Worm (Caenorhabditis elegans): ENCODE data around the gene fbxa-128.

fbxa-128 gene

ce11 chrIII:11107327-11107726, 31.6 kb downstream of the fbxa-128 start:
- peak; percentile 60 for TF ChIP-seq attf-3 (GFP tag; conservative IDR thresholded peaks at IDR 0.05)
- TF ChIP-seq him-1 (tag; optimal IDR thresholded peaks at IDR 0.05) = no peak

DNA sequence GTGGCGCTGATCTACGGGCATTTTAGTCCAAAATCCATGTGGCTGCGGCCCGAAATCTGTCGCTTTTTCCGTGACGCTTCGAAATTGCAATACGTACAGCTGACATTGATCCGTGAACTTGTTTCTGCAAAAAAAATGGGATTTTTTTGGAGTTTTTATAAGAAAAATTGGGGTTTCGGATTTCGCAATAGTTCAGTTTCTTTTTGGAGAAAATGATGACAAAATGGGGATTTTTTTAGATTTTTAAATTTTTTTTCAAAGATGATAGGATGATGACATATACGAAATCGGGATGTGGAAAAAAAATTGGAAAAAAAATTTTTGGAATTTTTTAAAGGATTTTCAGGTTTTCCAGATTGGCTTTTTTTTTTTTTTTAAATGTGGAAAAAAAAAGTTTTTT, 37.7 kb downstream of the fbxa-128 start:
- no peak for TF ChIP-seq cebp-1 (GFP tag; IDR thresholded peaks at IDR 0.05)
- TF ChIP-seq cebp-1 (tag; optimal IDR thresholded peaks at IDR 0.05) = peak; percentile 91
- TF ChIP-seq dox-1 (GFP tag; IDR thresholded peaks at IDR 0.05) = no peak

DNA sequence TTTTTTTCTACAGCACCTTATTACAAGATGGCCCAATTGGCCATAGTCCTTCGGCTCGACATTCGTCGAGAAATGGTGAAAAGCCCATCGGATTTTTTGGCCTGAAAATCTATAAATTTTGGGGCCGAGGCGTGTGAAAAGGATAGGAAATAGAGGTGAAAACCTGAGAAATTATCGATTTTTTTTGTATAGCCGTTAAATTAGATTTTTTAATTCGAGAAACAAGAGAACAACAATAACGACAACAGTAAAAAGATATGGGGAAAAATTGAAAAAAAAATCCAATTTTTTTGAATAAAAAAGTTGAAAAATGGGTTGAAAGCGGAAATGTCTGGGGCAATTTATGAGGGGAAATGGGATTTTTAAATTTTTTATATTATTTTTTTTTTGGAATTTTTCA, 39.0 kb downstream of the fbxa-128 start, which contains the start of gene hmt-1:
TSS of gene hmt-1 (minus strand) at position 101 of the 400 bp plus-strand sequence.
- TF ChIP-seq dpff-1 (tag; optimal IDR thresholded peaks at IDR 0.05) = no peak

DNA sequence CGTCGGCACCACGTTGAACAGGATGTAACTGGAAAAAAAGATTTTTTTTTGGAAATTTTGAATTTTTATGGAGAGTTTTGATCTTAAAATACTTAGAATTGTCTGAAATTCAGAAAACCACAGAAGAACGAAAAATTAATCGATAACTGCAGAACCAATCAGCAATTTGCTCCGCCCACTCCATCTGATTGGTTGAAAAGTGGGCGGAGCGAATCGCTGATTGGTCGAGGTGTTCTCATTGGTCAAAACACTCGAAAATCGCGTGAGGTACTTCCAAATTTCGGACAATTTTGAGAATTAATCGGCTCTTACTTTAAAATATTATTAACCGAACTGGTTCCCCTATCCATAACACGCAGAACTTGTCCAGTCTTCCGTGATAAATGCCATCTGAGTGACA, 43.2 kb downstream of the fbxa-128 start:
- no peak for TF ChIP-seq ztf-25 (GFP tag; IDR thresholded peaks at IDR 0.05)

DNA sequence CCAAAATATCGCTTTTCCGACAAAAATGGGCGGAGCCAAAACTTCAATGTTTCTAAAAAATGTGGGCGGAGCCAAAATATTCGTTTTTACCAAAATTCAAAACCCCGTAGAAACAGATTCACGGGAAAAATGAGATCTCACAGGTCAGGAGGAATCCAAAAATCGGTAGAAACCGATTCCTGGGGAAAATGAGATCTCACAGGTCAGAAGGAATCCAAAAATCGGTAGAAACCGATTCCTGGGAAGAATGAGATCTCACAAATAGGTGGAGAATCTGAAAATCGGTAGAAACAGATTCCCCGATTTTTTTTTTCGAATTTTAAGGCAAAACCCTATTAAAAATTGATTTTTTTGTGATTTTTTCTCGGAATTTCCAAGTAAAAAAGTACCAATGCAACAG, 45.4 kb downstream of the fbxa-128 start:
- TF ChIP-seq ceh-100 (GFP tag; IDR thresholded peaks at IDR 0.05) = peak; percentile 83
- no peak for TF ChIP-seq ztf-26 (tag; optimal IDR thresholded peaks at IDR 0.05)
- TF ChIP-seq unc-130 (GFP tag; optimal IDR thresholded peaks at IDR 0.05) = peak; percentile 72
- 0 out of 2 replicates have a peak, but pooled peaks have one; percentile 22 for TF ChIP-seq dox-1 (GFP tag; IDR thresholded peaks at IDR 0.05)
- peak; percentile 38 for TF ChIP-seq him-1 (tag; optimal IDR thresholded peaks at IDR 0.05)

ce11 chrIII:11091651-11092278, 47.1 kb downstream of the fbxa-128 start:
- TF ChIP-seq attf-3 (GFP tag; conservative IDR thresholded peaks at IDR 0.05) = peak; percentile 47
- TF ChIP-seq B0019.2 (GFP tag; conservative IDR thresholded peaks at IDR 0.05) = 0 out of 2 replicates have a peak, but pooled peaks have one; percentile 20
- peak; percentile 83 for TF ChIP-seq zim-3 (tag; optimal IDR thresholded peaks at IDR 0.05)
- no peak for TF ChIP-seq F23B12.7 (tag; optimal IDR thresholded peaks at IDR 0.05; ENCODE audit: insufficient read depth)
- TF ChIP-seq K11D2.4 (GFP tag; IDR thresholded peaks at IDR 0.05) = peak; percentile 54
- TF ChIP-seq madf-10 (tag; optimal IDR thresholded peaks at IDR 0.05) = peak; percentile 23
- TF ChIP-seq ets-4 (GFP tag; optimal IDR thresholded peaks at IDR 0.05) = no peak
- peak; percentile 42; the same call in 1 of the 2 replicates for TF ChIP-seq D2030.7 (GFP tag; IDR thresholded peaks at IDR 0.05)
- no peak for TF ChIP-seq snpc-4 (GFP tag; optimal IDR thresholded peaks at IDR 0.05)
- TF ChIP-seq snpc-4 (tag; optimal IDR thresholded peaks at IDR 0.05) = peak in 1 of 4 experiments; percentile 12
- TF ChIP-seq ceh-27 (GFP tag; optimal IDR thresholded peaks at IDR 0.05) = peak; percentile 41
- TF ChIP-seq K12H6.12 (tag; optimal IDR thresholded peaks at IDR 0.05) = peak; percentile 34
- no peak for TF ChIP-seq T26A5.8 (tag; optimal IDR thresholded peaks at IDR 0.05)
- 0 out of 2 replicates have a peak, but pooled peaks have one; percentile 12 for TF ChIP-seq cebp-1 (GFP tag; IDR thresholded peaks at IDR 0.05)
- TF ChIP-seq cebp-1 (tag; optimal IDR thresholded peaks at IDR 0.05) = no peak
- TF ChIP-seq unc-62 (GFP tag; optimal IDR thresholded peaks at IDR 0.05) = no peak
- no peak for TF ChIP-seq nhr-27 (tag; optimal IDR thresholded peaks at IDR 0.05)
- TF ChIP-seq ztf-25 (GFP tag; IDR thresholded peaks at IDR 0.05) = 0 out of 2 replicates have a peak, but pooled peaks have one; percentile 68
- peak; percentile 26 for TF ChIP-seq ccch-3 (GFP tag; optimal IDR thresholded peaks at IDR 0.05)
- TF ChIP-seq snpc-3.4 (tag; optimal IDR thresholded peaks at IDR 0.05) = no peak
- TF ChIP-seq rcor-1 (GFP tag; IDR thresholded peaks at IDR 0.05) = no peak
- TF ChIP-seq F22D6.2 (tag; optimal IDR thresholded peaks at IDR 0.05) = peak; percentile 24
- TF ChIP-seq sptf-2 (GFP tag; optimal IDR thresholded peaks at IDR 0.05) = no peak
- peak; percentile 87 for TF ChIP-seq akir-1 (GFP tag; optimal IDR thresholded peaks at IDR 0.05)
- no peak for TF ChIP-seq hmg-20 (GFP tag; IDR thresholded peaks at IDR 0.05)
- peak; percentile 65; the same call in 1 of the 2 replicates for TF ChIP-seq aptf-2 (GFP tag; conservative IDR thresholded peaks at IDR 0.05)
- peak; percentile 64; the same call in 1 of the 2 replicates for TF ChIP-seq ztf-28 (GFP tag; IDR thresholded peaks at IDR 0.05)
- TF ChIP-seq ekl-4 (GFP tag; IDR thresholded peaks at IDR 0.05) = no peak
- peak; percentile 89 for TF ChIP-seq unc-130 (GFP tag; optimal IDR thresholded peaks at IDR 0.05)
- TF ChIP-seq ztf-26 (tag; optimal IDR thresholded peaks at IDR 0.05) = no peak
- TF ChIP-seq madf-6 (GFP tag; IDR thresholded peaks at IDR 0.05) = 0 out of 2 replicates have a peak, but pooled peaks have one; percentile 13
- TF ChIP-seq nhr-80 (tag; optimal IDR thresholded peaks at IDR 0.05) = no peak
- TF ChIP-seq attf-5 (GFP tag; optimal IDR thresholded peaks at IDR 0.05) = peak; percentile 9
